Worm (Caenorhabditis elegans) whole organism, L2 larva: ENCODE measurements around the gene sdn-1.

Experiments
- C34F6.9 ChIP-seq: fragments of 150-350 bp; optimal IDR thresholded peaks from 2 replicates; lab custom pipeline; 2014; ENCODE audit warnings: missing biosample characterization, missing genetic modification characterization
- F13H6.1 ChIP-seq: sonication (generic microtip); optimal IDR thresholded peaks from 2 replicates; lab custom pipeline; 2016; ENCODE audit warnings: missing genetic modification characterization, missing compliant biosample characterization
- R02D3.7 ChIP-seq: fragments of 150-350 bp; optimal IDR thresholded peaks from 2 replicates; lab custom pipeline; 2014; ENCODE audit warnings: missing biosample characterization, missing genetic modification characterization
- Y55F3AM.14 ChIP-seq: fragments of 200-800 bp; sonication (Bioruptor generic); optimal IDR thresholded peaks from 2 replicates; lab custom pipeline; 2018; ENCODE audit warnings: mild to moderate bottlenecking, missing genetic modification characterization, missing compliant biosample characterization
- ZK546.5 ChIP-seq: sonication (generic microtip); optimal IDR thresholded peaks from 2 replicates; lab custom pipeline; 2017; ENCODE audit warnings: missing biosample characterization, missing genetic modification characterization
- aly-2 ChIP-seq: fragments of 150-350 bp; optimal IDR thresholded peaks from 2 replicates; lab custom pipeline; 2014; ENCODE audit warnings: missing biosample characterization, missing genetic modification characterization
- ceh-16 ChIP-seq: fragments of 150-350 bp; optimal IDR thresholded peaks from 2 replicates; lab custom pipeline; 2014; ENCODE audit warnings: missing biosample characterization, missing genetic modification characterization
- ceh-82 ChIP-seq: fragments of 150-350 bp; optimal IDR thresholded peaks from 2 replicates; lab custom pipeline; 2014; ENCODE audit warnings: missing biosample characterization, missing genetic modification characterization
- crh-2 ChIP-seq: sonication (generic microtip); optimal IDR thresholded peaks from 2 replicates; lab custom pipeline; 2017; ENCODE audit warnings: missing biosample characterization, missing genetic modification characterization
- dmd-4 ChIP-seq: sonication (generic microtip); optimal IDR thresholded peaks from 2 replicates; lab custom pipeline; 2017; ENCODE audit warnings: missing biosample characterization, missing genetic modification characterization
- elt-1 ChIP-seq: fragments of 150-350 bp; optimal IDR thresholded peaks from 2 replicates; lab custom pipeline; 2014; ENCODE audit warnings: missing biosample characterization, missing genetic modification characterization
- elt-3 ChIP-seq: sonication (generic microtip); optimal IDR thresholded peaks from 2 replicates; lab custom pipeline; 2017; ENCODE audit warnings: missing biosample characterization, missing genetic modification characterization
- fos-1 ChIP-seq: fragments of 150-350 bp; optimal IDR thresholded peaks from 2 replicates; lab custom pipeline; 2014; ENCODE audit warnings: missing biosample characterization, missing genetic modification characterization
- gmeb-1 ChIP-seq: fragments of 150-350 bp; optimal IDR thresholded peaks from 2 replicates; lab custom pipeline; 2014; ENCODE audit warnings: missing biosample characterization, missing genetic modification characterization
- lin-11 ChIP-seq: fragments of 150-350 bp; sonication (generic microtip); optimal IDR thresholded peaks from 2 replicates; lab custom pipeline; 2014; ENCODE audit warnings: missing biosample characterization, missing genetic modification characterization, inconsistent platforms, mixed read lengths
- lin-13 ChIP-seq: fragments of 150-350 bp; optimal IDR thresholded peaks from 2 replicates; lab custom pipeline; 2014; ENCODE audit warnings: missing biosample characterization, missing genetic modification reagents, missing genetic modification characterization
- mab-5 ChIP-seq: fragments of 150-350 bp; optimal IDR thresholded peaks from 2 replicates; lab custom pipeline; 2014; ENCODE audit warnings: missing biosample characterization, missing genetic modification characterization
- mbf-1 ChIP-seq: sonication (generic microtip); optimal IDR thresholded peaks from 2 replicates; lab custom pipeline; 2017; ENCODE audit warnings: missing biosample characterization, missing genetic modification characterization
- mdl-1 ChIP-seq, 2 experiments: fragments of 150-350 bp in 1 of 2; sonication (generic microtip) in 1 of 2; optimal IDR thresholded peaks; 2 replicates each; lab custom pipeline; 2017; ENCODE audit warnings: missing biosample characterization in 2 of 2, missing genetic modification characterization in 2 of 2
- nhr-11 ChIP-seq: fragments of 150-350 bp; optimal IDR thresholded peaks from 2 replicates; lab custom pipeline; 2014; ENCODE audit warnings: missing biosample characterization, missing genetic modification characterization
- nhr-129 ChIP-seq: fragments of 150-350 bp; optimal IDR thresholded peaks from 2 replicates; lab custom pipeline; 2014; ENCODE audit warnings: missing biosample characterization, missing genetic modification characterization
- nhr-21 ChIP-seq: fragments of 150-350 bp; optimal IDR thresholded peaks from 2 replicates; lab custom pipeline; 2014; ENCODE audit warnings: missing biosample characterization, missing genetic modification characterization
- nhr-23 ChIP-seq: fragments of 150-350 bp; optimal IDR thresholded peaks from 2 replicates; lab custom pipeline; 2014; ENCODE audit warnings: missing biosample characterization, missing genetic modification reagents, missing genetic modification characterization
- nhr-77 ChIP-seq: fragments of 150-350 bp; optimal IDR thresholded peaks from 2 replicates; lab custom pipeline; 2014; ENCODE audit warnings: missing biosample characterization, missing genetic modification characterization
- skn-1 ChIP-seq: sonication (generic microtip); optimal IDR thresholded peaks from 2 replicates; lab custom pipeline; 2017; ENCODE audit warnings: missing biosample characterization, missing genetic modification characterization
- sma-3 ChIP-seq: sonication (generic microtip); optimal IDR thresholded peaks from 2 replicates; lab custom pipeline; 2016; ENCODE audit warnings: missing genetic modification reagents, missing genetic modification characterization, missing compliant biosample characterization
- sma-9 ChIP-seq, 2 experiments: fragments of 150-350 bp in 1 of 2; sonication (generic microtip) in 1 of 2; optimal IDR thresholded peaks; 2 replicates each; lab custom pipeline; 2014 to 2016; ENCODE audit warnings: missing genetic modification characterization in 2 of 2, mild to moderate bottlenecking in 1 of 2, missing biosample characterization in 1 of 2, missing compliant biosample characterization in 1 of 2, missing genetic modification reagents in 1 of 2, moderate library complexity in 1 of 2
- snpc-4 ChIP-seq: fragments of 150-350 bp; optimal IDR thresholded peaks from 2 replicates; lab custom pipeline; 2014; ENCODE audit warnings: missing biosample characterization, missing genetic modification characterization
- zag-1 ChIP-seq: fragments of 150-350 bp; optimal IDR thresholded peaks from 2 replicates; lab custom pipeline; 2014; ENCODE audit warnings: missing biosample characterization, missing genetic modification characterization
- ztf-1 ChIP-seq: fragments of 200-800 bp; sonication (Bioruptor generic); conservative IDR thresholded peaks from 2 replicates; pipeline ENCODE4 v1.3.6; 2022; ENCODE audit warnings: missing genetic modification characterization, missing compliant biosample characterization
- ztf-11 ChIP-seq: sonication (generic microtip); optimal IDR thresholded peaks from 2 replicates; lab custom pipeline; 2017; ENCODE audit warnings: missing biosample characterization, missing genetic modification characterization
- ztf-4 ChIP-seq: fragments of 150-350 bp; optimal IDR thresholded peaks from 2 replicates; lab custom pipeline; 2014; ENCODE audit warnings: missing biosample characterization, missing genetic modification characterization

The sdn-1 gene

DNA sequence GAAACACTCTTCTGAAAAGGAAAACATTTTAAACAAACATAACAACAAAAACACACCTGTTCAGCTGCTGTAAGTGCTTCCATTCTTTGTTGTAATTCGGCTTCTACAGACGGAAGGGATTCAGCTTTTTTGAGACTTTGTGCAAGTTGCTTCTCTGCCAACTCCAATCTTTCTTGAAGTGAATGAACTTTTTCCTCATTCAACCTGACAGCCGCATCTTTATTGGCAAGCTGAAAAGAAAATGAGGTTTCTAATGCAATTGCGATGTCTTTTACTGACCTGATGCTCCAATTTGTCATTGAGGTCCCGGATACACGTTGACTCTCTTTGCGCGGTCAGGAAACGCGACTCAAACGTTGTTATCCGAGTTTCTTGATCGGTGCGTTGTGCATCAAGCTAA, 40.1 kb downstream of the sdn-1 start:
- TF ChIP-seq R02D3.7 (no peak), ceh-82 (no peak), gmeb-1 (tag; lab: Kevin White, UChicago) (no peak), aly-2 (tag; lab: Kevin White, UChicago) (no peak), ztf-11 (tag; lab: Kevin White, UChicago) (no peak), mab-5 (tag; lab: Kevin White, UChicago) (no peak), zag-1 (tag; lab: Kevin White, UChicago) (no peak), F13H6.1 (tag; lab: Kevin White, UChicago) (no peak), nhr-21 (tag; lab: Kevin White, UChicago) (no peak)

DNA sequence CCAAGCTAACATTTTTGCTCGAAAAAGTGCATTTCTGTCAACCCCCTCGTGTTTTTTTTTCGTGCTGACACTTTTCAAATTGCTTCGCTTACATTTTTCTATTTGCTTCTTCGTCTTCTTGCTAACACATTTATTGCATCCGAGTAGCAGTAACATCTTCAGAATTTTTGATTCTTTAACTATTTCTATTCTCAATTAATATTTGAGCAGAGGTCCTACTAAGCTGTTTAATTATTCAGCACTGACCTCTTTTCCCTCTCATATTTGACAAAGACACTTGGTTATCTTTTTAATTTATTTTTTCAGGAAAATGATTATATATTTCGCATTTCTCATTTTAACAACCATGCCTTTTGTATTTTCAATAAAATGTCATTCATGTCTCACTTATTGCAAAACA, 47.4 kb downstream of the sdn-1 start, which contains the start of gene F59F5.5:
TSS of gene F59F5.5 (plus strand) at position 301 of the 400 bp plus-strand sequence.
- TF ChIP-seq dmd-4 (tag; lab: Kevin White, UChicago) (no peak), nhr-23 (tag; lab: Kevin White, UChicago) (no peak), nhr-11 (tag; lab: Kevin White, UChicago) (no peak), crh-2 (tag; lab: Kevin White, UChicago) (no peak), lin-11 (tag; lab: Kevin White, UChicago) (no peak), gmeb-1 (tag; lab: Kevin White, UChicago) (no peak), snpc-4 (tag; lab: Kevin White, UChicago) (no peak), R02D3.7 (no peak), nhr-129 (no peak), mbf-1 (tag; lab: Kevin White, UChicago) (no peak), lin-13 (GFP tag; lab: Kevin White, UChicago) (no peak), F13H6.1 (tag; lab: Kevin White, UChicago) (no peak), Y55F3AM.14 (GFP tag; lab: Kevin White, UChicago) (no peak), C34F6.9 (tag; lab: Kevin White, UChicago) (no peak), sma-3 (no peak)

ce11 chrX:10542313-10543048, 50.7 kb downstream of the sdn-1 start, which contains the start of the genes F59F5.3 and F59F5.4:
TSS of gene F59F5.3 (minus strand) at chrX:10542413.
TSS of gene F59F5.4 (plus strand) at chrX:10542998.
- TF ChIP-seq ZK546.5 (no peak), fos-1 (peak; percentile 24), elt-3 (no peak), elt-1 (tag; lab: Kevin White, UChicago) (no peak)

- TF ChIP-seq F13H6.1 (tag; lab: Kevin White, UChicago) (no peak), sma-9 (GFP tag; optimal IDR thresholded peaks at IDR 0.05; lab: Kevin White, UChicago) (no peak), sma-9 (tag; optimal IDR thresholded peaks at IDR 0.05; lab: Kevin White, UChicago) (no peak), nhr-77 (tag; lab: Kevin White, UChicago) (no peak), nhr-129 (no peak), skn-1 (no peak), ceh-16 (no peak), ztf-4 (tag; lab: Kevin White, UChicago) (no peak), dmd-4 (tag; lab: Kevin White, UChicago) (no peak), elt-3 (no peak), mdl-1 (tag; optimal IDR thresholded peaks at IDR 0.05; lab: Kevin White, UChicago) (no peak), ztf-11 (tag; lab: Kevin White, UChicago) (no peak), ztf-1 (GFP tag; lab: Robert Waterston, UW) (no peak)
Measured at ce11 chrX:10541789-10542188, 51.3 kb downstream of the sdn-1 start.
